Fruit fly (Drosophila melanogaster): ENCODE results near the gene Rph.

The Rph gene

DNA sequence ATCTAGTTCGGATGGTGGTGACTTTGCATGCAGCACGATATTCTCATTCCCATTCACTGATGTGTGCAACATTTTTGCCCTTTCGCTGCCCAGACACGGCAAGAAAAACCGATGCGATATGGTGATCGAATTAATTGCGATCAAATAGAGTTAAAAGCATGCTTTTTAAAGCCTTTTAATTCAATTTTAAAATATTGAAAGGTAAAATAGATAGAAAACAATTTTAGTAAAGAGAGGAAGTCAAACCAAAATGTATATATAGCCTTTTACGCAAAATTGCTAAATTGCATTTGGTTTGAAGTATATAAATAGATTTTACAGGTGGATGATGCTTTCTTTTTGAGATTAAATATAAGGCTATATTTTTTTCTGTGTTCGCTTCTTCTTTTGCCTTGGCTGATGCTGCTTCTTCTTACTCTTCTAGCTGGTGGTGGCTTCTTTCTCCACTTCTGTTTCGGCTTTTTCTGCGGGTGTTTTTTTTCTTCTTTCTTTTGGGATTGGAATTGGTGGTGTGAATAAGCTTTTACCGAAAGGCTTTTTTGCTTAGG, 16.4 kb downstream of the Rph start (continued):
- TF ChIP-seq sens (GFP tag): peak; percentile 67
- TF ChIP-seq danr (GFP tag; IDR thresholded peaks at IDR 0.05): no peak
- TF ChIP-seq Doc2 (GFP tag; IDR thresholded peaks at IDR 0.05): no peak
- no peak; the same call in 1 of the 2 replicates for TF ChIP-seq onecut (GFP tag; IDR thresholded peaks at IDR 0.05)
- no peak for TF ChIP-seq CG7372 (GFP tag; IDR thresholded peaks at IDR 0.05)
- TF ChIP-seq PHDP (tag; optimal IDR thresholded peaks at IDR 0.05): no peak
- no peak for TF ChIP-seq Rfx (GFP tag; IDR thresholded peaks at IDR 0.05)
- TF ChIP-seq CG7271 (tag; optimal IDR thresholded peaks at IDR 0.05): no peak
- no peak for TF ChIP-seq abd-A (tag; optimal IDR thresholded peaks at IDR 0.05)
- TF ChIP-seq CG4404 (GFP tag; IDR thresholded peaks at IDR 0.05): no peak
- TF ChIP-seq slou (GFP tag; optimal IDR thresholded peaks at IDR 0.05): peak; percentile 24
- TF ChIP-seq Doc3 (GFP tag; IDR thresholded peaks at IDR 0.05; ENCODE audit: partially characterized antibody): no peak
- TF ChIP-seq CG17802 (tag; optimal IDR thresholded peaks at IDR 0.05): no peak
- no peak for TF ChIP-seq repo (GFP tag; optimal IDR thresholded peaks at IDR 0.05)
- peak; percentile 65 for TF ChIP-seq dmrt99B (tag; optimal IDR thresholded peaks at IDR 0.05)
- TF ChIP-seq emc (GFP tag; optimal IDR thresholded peaks at IDR 0.05): no peak
- no peak for TF ChIP-seq CG16779 (GFP tag; IDR thresholded peaks at IDR 0.05)
- TF ChIP-seq tx (GFP tag; optimal IDR thresholded peaks at IDR 0.05): no peak
- peak; percentile 27 for TF ChIP-seq phol (tag; optimal IDR thresholded peaks at IDR 0.05)
- TF ChIP-seq Elba2 (GFP tag; optimal IDR thresholded peaks at IDR 0.05): no peak
- no peak for TF ChIP-seq CG16813 (GFP tag; IDR thresholded peaks at IDR 0.05; ENCODE audit: partially characterized antibody)
- TF ChIP-seq CG8765 (GFP tag; IDR thresholded peaks at IDR 0.05): no peak
- TF ChIP-seq CG2678 (tag; optimal IDR thresholded peaks at IDR 0.05): no peak
- no peak for TF ChIP-seq Fer3 (tag; optimal IDR thresholded peaks at IDR 0.05)
- no peak for TF ChIP-seq pan (optimal IDR thresholded peaks at IDR 0.05)
- TF ChIP-seq pan (GFP tag; optimal IDR thresholded peaks at IDR 0.05 in 1 of 2, IDR thresholded peaks at IDR 0.05 in 1 of 2): no peak
- no peak for TF ChIP-seq ash1 (GFP tag; optimal IDR thresholded peaks at IDR 0.05)
- TF ChIP-seq CG12659 (GFP tag; optimal IDR thresholded peaks at IDR 0.05): no peak
- TF ChIP-seq Taf1 (GFP tag; IDR thresholded peaks at IDR 0.05): no peak
- no peak for TF ChIP-seq CG18476 (GFP tag; optimal IDR thresholded peaks at IDR 0.05)
- TF ChIP-seq B-H1 (GFP tag; IDR thresholded peaks at IDR 0.05): no peak
- peak in 1 of 2 experiments; percentile 22 for TF ChIP-seq bsh (GFP tag; optimal IDR thresholded peaks at IDR 0.05)
- TF ChIP-seq Camta (GFP tag; optimal IDR thresholded peaks at IDR 0.05): no peak
- no peak for TF ChIP-seq tll (GFP tag; optimal IDR thresholded peaks at IDR 0.05)
- TF ChIP-seq CG10366 (GFP tag; IDR thresholded peaks at IDR 0.05): no peak
- peak; percentile 51 for TF ChIP-seq CG17829 (tag; optimal IDR thresholded peaks at IDR 0.05)
- no peak for TF ChIP-seq CG12942 (GFP tag; optimal IDR thresholded peaks at IDR 0.05)
- no peak for TF ChIP-seq Antp (GFP tag; optimal IDR thresholded peaks at IDR 0.05)
- TF ChIP-seq CG17186 (GFP tag; optimal IDR thresholded peaks at IDR 0.05): no peak
- no peak for TF ChIP-seq wdn (GFP tag; IDR thresholded peaks at IDR 0.05)
- no peak for TF ChIP-seq odd (GFP tag; optimal IDR thresholded peaks at IDR 0.05)
- no peak for TF ChIP-seq Ptx1 (GFP tag; IDR thresholded peaks at IDR 0.05)
- TF ChIP-seq CG17361 (GFP tag; IDR thresholded peaks at IDR 0.05): peak; percentile 73

Data from whole organism, embryonic.